Worm (Caenorhabditis elegans) whole organism, midembryonic: ENCODE data around the gene C03A3.3.

Experiments
- klf-2 ChIP-seq: fragments of 200-800 bp; sonication (Bioruptor generic); conservative IDR thresholded peaks from 2 replicates; pipeline ENCODE4 v1.3.6; 2022; ENCODE audit warnings: missing genetic modification reagents, missing genetic modification characterization, missing compliant biosample characterization
- med-1 ChIP-seq: sonication (generic microtip); optimal IDR thresholded peaks from 2 replicates; lab custom pipeline; 2017; ENCODE audit warnings: missing genetic modification characterization, mild to moderate bottlenecking, missing compliant biosample characterization, antibody characterized with exemption, missing genetic modification reagents; ENCODE audit not compliant: insufficient read depth
- tab-1 ChIP-seq: fragments of 200-800 bp; sonication (Bioruptor generic); IDR thresholded peaks from 2 replicates; pipeline ENCODE4 v1.3.6; 2022; ENCODE audit warnings: missing genetic modification characterization, missing compliant biosample characterization
- ztf-23 ChIP-seq: fragments of 200-800 bp; sonication (Bioruptor generic); IDR thresholded peaks from 2 replicates; pipeline ENCODE4 v1.3.6; 2022; ENCODE audit warnings: missing genetic modification reagents, missing genetic modification characterization, missing compliant biosample characterization
- ztf-29 ChIP-seq: fragments of 200-800 bp; sonication (Bioruptor generic); IDR thresholded peaks from 2 replicates; pipeline ENCODE4 v1.3.6; 2022; ENCODE audit warnings: missing genetic modification reagents, missing genetic modification characterization, missing compliant biosample characterization

ce11 chrX:11316750-11317149 is 47.9 kb upstream of the C03A3.3 start, which contains the start of gene nlp-57:
- TF ChIP-seq tab-1 (GFP tag; lab: Robert Waterston, UW) (no peak), med-1 (GFP tag; lab: Kevin White, UChicago) (no peak), klf-2 (GFP tag; lab: Robert Waterston, UW) (no peak), ztf-29 (no peak), ztf-23 (GFP tag; lab: Robert Waterston, UW) (no peak)
